Worm (Caenorhabditis elegans) whole organism, L3 larva: Measurements from ENCODE around the gene penr-1.

ENCODE experiments used
- R02D3.7 ChIP-seq: fragments of 150-350 bp; optimal IDR thresholded peaks from 2 replicates; lab custom pipeline; 2014; ENCODE audit warnings: missing biosample characterization, missing genetic modification characterization
- ZK546.5 ChIP-seq: sonication (generic microtip); optimal IDR thresholded peaks from 2 replicates; lab custom pipeline; 2017; ENCODE audit warnings: missing biosample characterization, missing genetic modification characterization
- ceh-16 ChIP-seq: sonication (generic microtip); optimal IDR thresholded peaks from 2 replicates; lab custom pipeline; 2017; ENCODE audit warnings: missing biosample characterization, missing genetic modification characterization
- ceh-9 ChIP-seq: sonication (generic microtip); optimal IDR thresholded peaks from 2 replicates; lab custom pipeline; 2018; ENCODE audit warnings: missing biosample characterization, missing genetic modification characterization
- elt-3 ChIP-seq, 3 experiments: fragments of 150-350 bp in 1 of 3; sonication (generic microtip) in 2 of 3; optimal IDR thresholded peaks; 2 replicates in 2 of 3; 4 replicates in 1 of 3; lab custom pipeline; 2014 to 2017; ENCODE audit warnings: missing biosample characterization in 3 of 3, missing genetic modification characterization in 3 of 3
- fkh-10 ChIP-seq: sonication (generic microtip); optimal IDR thresholded peaks from 2 replicates; lab custom pipeline; 2017; ENCODE audit warnings: missing biosample characterization, missing genetic modification reagents, missing genetic modification characterization
- mml-1 ChIP-seq: fragments of 150-350 bp; sonication (generic microtip); optimal IDR thresholded peaks from 3 replicates; lab custom pipeline; 2014; ENCODE audit warnings: missing biosample characterization, missing genetic modification characterization
- nhr-12 ChIP-seq: fragments of 150-350 bp; optimal IDR thresholded peaks from 2 replicates; lab custom pipeline; 2014; ENCODE audit warnings: missing biosample characterization, missing genetic modification characterization
- nhr-28 ChIP-seq: fragments of 150-350 bp; optimal IDR thresholded peaks from 2 replicates; lab custom pipeline; 2014; ENCODE audit warnings: missing biosample characterization, missing genetic modification characterization
- sea-2 ChIP-seq: fragments of 150-350 bp; sonication (generic microtip); optimal IDR thresholded peaks from 4 replicates; lab custom pipeline; 2014; ENCODE audit warnings: missing biosample characterization, missing genetic modification reagents, missing genetic modification characterization
- skn-1 ChIP-seq: fragments of 150-350 bp; optimal IDR thresholded peaks from 2 replicates; lab custom pipeline; 2014; ENCODE audit warnings: missing biosample characterization, missing genetic modification characterization
- snpc-4 ChIP-seq: fragments of 150-350 bp; optimal IDR thresholded peaks from 2 replicates; lab custom pipeline; 2014; ENCODE audit warnings: missing biosample characterization, missing genetic modification characterization
- ztf-11 ChIP-seq: fragments of 150-350 bp; optimal IDR thresholded peaks from 2 replicates; lab custom pipeline; 2014; ENCODE audit warnings: missing biosample characterization, missing genetic modification characterization

DNA sequence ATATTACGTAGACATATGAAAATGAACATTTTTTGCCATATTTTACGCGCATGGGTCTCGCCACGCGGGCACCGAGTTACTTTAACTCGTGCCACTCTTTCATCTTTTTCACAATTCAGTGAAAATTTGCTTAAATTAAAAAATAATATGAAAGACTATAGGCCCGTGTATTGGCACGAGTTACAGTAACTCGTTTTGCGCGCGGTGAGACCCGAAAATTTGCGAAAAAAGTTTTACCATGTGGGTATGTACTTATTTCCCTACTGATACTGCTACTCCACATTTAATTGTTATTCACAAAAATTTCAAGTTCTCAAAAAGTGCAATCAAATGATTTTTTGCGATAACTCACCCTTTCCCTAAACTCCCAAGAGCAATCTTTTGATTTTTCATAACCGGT lies 28.5 kb downstream of the penr-1 start:
- TF ChIP-seq elt-3 (tag; optimal IDR thresholded peaks at IDR 0.05; lab: Kevin White, UChicago) (no peak), nhr-12 (tag; lab: Kevin White, UChicago) (no peak), ZK546.5 (tag; lab: Kevin White, UChicago) (no peak), ztf-11 (tag; lab: Kevin White, UChicago) (no peak), snpc-4 (tag; lab: Kevin White, UChicago) (no peak), ceh-16 (tag; lab: Kevin White, UChicago) (no peak), sea-2 (GFP tag; lab: Kevin White, UChicago) (no peak), nhr-28 (tag; lab: Kevin White, UChicago) (no peak), skn-1 (tag; lab: Kevin White, UChicago) (no peak), R02D3.7 (tag; lab: Kevin White, UChicago) (no peak), ceh-9 (tag; lab: Kevin White, UChicago) (no peak), fkh-10 (GFP tag; lab: Kevin White, UChicago) (no peak), mml-1 (tag; lab: Kevin White, UChicago) (no peak)
